Fruit fly (Drosophila melanogaster): Measurements from ENCODE around the gene CG11755.

dm6 chr3R:8701197-8701596, 24.5 kb downstream of the CG11755 start:
- TF ChIP-seq Dfd (GFP tag; optimal IDR thresholded peaks at IDR 0.05) (no peak), fru (GFP tag; optimal IDR thresholded peaks at IDR 0.05) (no peak), sv (GFP tag; optimal IDR thresholded peaks at IDR 0.05) (no peak), h (GFP tag; optimal IDR thresholded peaks at IDR 0.05) (no peak), OdsH (GFP tag; optimal IDR thresholded peaks at IDR 0.05) (no peak), usp (GFP tag; optimal IDR thresholded peaks at IDR 0.05) (no peak), Jra (GFP tag; optimal IDR thresholded peaks at IDR 0.05) (no peak), psq (GFP tag; optimal IDR thresholded peaks at IDR 0.05) (no peak), Abd-B (GFP tag; optimal IDR thresholded peaks at IDR 0.05) (no peak), tai (GFP tag; optimal IDR thresholded peaks at IDR 0.05) (no peak), Rel (GFP tag; optimal IDR thresholded peaks at IDR 0.05) (no peak), Rel (tag; optimal IDR thresholded peaks at IDR 0.05) (no peak)
